Fruit fly (Drosophila melanogaster) whole organism, prepupa: Measurements from ENCODE around the gene mRpL30.

Experiments
- CG15336 ChIP-seq: fragments of 200-800 bp; sonication (Bioruptor generic); IDR thresholded peaks from 2 replicates; pipeline ENCODE4 v1.3.6; 2022; ENCODE audit warnings: missing biosample characterization, missing genetic modification characterization
- CG3032 ChIP-seq: fragments of 200-800 bp; optimal IDR thresholded peaks from 2 replicates; lab custom pipeline; 2019; ENCODE audit warnings: missing biosample characterization, mild to moderate bottlenecking, missing genetic modification characterization, moderate library complexity
- CG6276 ChIP-seq: fragments of 200-800 bp; sonication (Bioruptor generic); optimal IDR thresholded peaks from 2 replicates; lab custom pipeline; 2017; ENCODE audit warnings: missing biosample characterization, mild to moderate bottlenecking, missing genetic modification characterization
- CG8119 ChIP-seq: fragments of 200-800 bp; sonication (Bioruptor generic); IDR thresholded peaks from 3 replicates; pipeline ENCODE4 v1.3.6; 2022; ENCODE audit warnings: missing biosample characterization, missing genetic modification characterization
- Eip93F ChIP-seq: fragments of 200-800 bp; sonication (Bioruptor generic); optimal IDR thresholded peaks from 2 replicates; lab custom pipeline; 2016; ENCODE audit warnings: missing biosample characterization, mild to moderate bottlenecking, missing genetic modification characterization
- Ets96B ChIP-seq: fragments of 200-800 bp; optimal IDR thresholded peaks from 2 replicates; lab custom pipeline; 2019; ENCODE audit warnings: missing biosample characterization, mild to moderate bottlenecking, missing genetic modification characterization, moderate library complexity
- Lpt ChIP-seq: fragments of 200-800 bp; sonication (Bioruptor generic); optimal IDR thresholded peaks from 3 replicates; lab custom pipeline; 2016; ENCODE audit warnings: missing biosample characterization, missing genetic modification characterization
- OdsH ChIP-seq: fragments of 200-800 bp; sonication (Bioruptor generic); optimal IDR thresholded peaks from 3 replicates; lab custom pipeline; 2016; ENCODE audit warnings: missing biosample characterization, missing genetic modification characterization
- Sox102F ChIP-seq: fragments of 200-800 bp; sonication (Bioruptor generic); optimal IDR thresholded peaks from 2 replicates; lab custom pipeline; 2016; ENCODE audit warnings: missing biosample characterization, mild to moderate bottlenecking, missing genetic modification characterization
- eg ChIP-seq: fragments of 200-800 bp; sonication (Bioruptor generic); IDR thresholded peaks from 3 replicates; pipeline ENCODE4 v1.3.6; 2022; ENCODE audit warnings: missing biosample characterization, missing genetic modification characterization
- fd59A ChIP-seq: fragments of 200-800 bp; sonication (Bioruptor generic); optimal IDR thresholded peaks from 2 replicates; lab custom pipeline; 2017; ENCODE audit warnings: missing biosample characterization, mild to moderate bottlenecking, missing genetic modification characterization, missing genetic modification reagents
- fd85E ChIP-seq: fragments of 200-800 bp; sonication (Bioruptor generic); optimal IDR thresholded peaks from 3 replicates; lab custom pipeline; 2016; ENCODE audit warnings: missing biosample characterization, missing genetic modification characterization

- TF ChIP-seq CG8119 (GFP tag; lab: Robert Waterston, UW) (0 out of 3 replicates have a peak, but pooled peaks have one; percentile 13), Sox102F (GFP tag; lab: Kevin White, UChicago) (no peak), Eip93F (no peak), fd85E (GFP tag; lab: Kevin White, UChicago) (no peak), CG3032 (tag; lab: Kevin White, UChicago) (no peak), fd59A (no peak), CG15336 (GFP tag; lab: Robert Waterston, UW) (0 out of 2 replicates have a peak, but pooled peaks have one; percentile 10), CG6276 (no peak), Lpt (GFP tag; lab: Kevin White, UChicago) (no peak), OdsH (GFP tag; lab: Kevin White, UChicago) (peak; percentile 29), eg (peak; percentile 52; the same call in 1 of the 3 replicates), Ets96B (tag; lab: Kevin White, UChicago) (no peak)
These were observed 32.7 kb upstream of the mRpL30 start for dm6 chrX:4614945-4615344.
